Worm (Caenorhabditis elegans) whole organism, L4 larva: ENCODE data around the gene fbxb-83.

Experiments
- Y48G9A.11 ChIP-seq: fragments of 200-800 bp; sonication (Bioruptor generic); IDR thresholded peaks from 2 replicates; pipeline ENCODE4 v1.3.6; 2022; ENCODE audit warnings: missing genetic modification reagents, missing genetic modification characterization, missing compliant biosample characterization
- Y5F2A.4 ChIP-seq: fragments of 200-800 bp; sonication (Bioruptor generic); optimal IDR thresholded peaks from 2 replicates; lab custom pipeline; 2018; ENCODE audit warnings: mild to moderate bottlenecking, missing genetic modification characterization, missing compliant biosample characterization
- Y75B8A.6 ChIP-seq: fragments of 200-800 bp; sonication (Bioruptor generic); IDR thresholded peaks from 2 replicates; pipeline ENCODE4 v1.3.6; 2022; ENCODE audit warnings: missing genetic modification reagents, missing genetic modification characterization, missing compliant biosample characterization
- ZK546.5 ChIP-seq, 2 experiments: sonication (generic microtip); optimal IDR thresholded peaks; 2 replicates each; lab custom pipeline; 2017; ENCODE audit warnings: missing biosample characterization in 2 of 2, missing genetic modification characterization in 2 of 2
- ama-1 ChIP-seq: fragments of 150-350 bp; optimal IDR thresholded peaks from 2 replicates; lab custom pipeline; 2014; ENCODE audit warnings: inconsistent platforms, mixed read lengths
- cey-2 ChIP-seq: sonication (generic microtip); optimal IDR thresholded peaks from 3 replicates; lab custom pipeline; 2017; ENCODE audit warnings: missing genetic modification characterization, mild to moderate bottlenecking, missing compliant biosample characterization, antibody characterized with exemption, borderline replicate concordance; ENCODE audit not compliant: insufficient read depth
- daf-12 ChIP-seq: fragments of 150-350 bp; optimal IDR thresholded peaks from 2 replicates; lab custom pipeline; 2014; ENCODE audit warnings: missing biosample characterization, missing genetic modification reagents, missing genetic modification characterization
- daf-16 ChIP-seq, 3 experiments: sonication (generic microtip); optimal IDR thresholded peaks; 2 replicates each; lab custom pipeline; 2016 to 2017; ENCODE audit warnings: missing genetic modification characterization in 3 of 3, missing genetic modification reagents in 3 of 3, mild to moderate bottlenecking in 2 of 3, missing compliant biosample characterization in 2 of 3, missing biosample characterization in 1 of 3, moderate library complexity in 1 of 3
- daf-19 ChIP-seq: fragments of 200-800 bp; sonication (Bioruptor generic); conservative IDR thresholded peaks from 2 replicates; pipeline ENCODE4 v1.3.6; 2022; ENCODE audit warnings: missing genetic modification characterization, missing compliant biosample characterization
- daf-8 ChIP-seq: fragments of 200-800 bp; sonication (Bioruptor generic); IDR thresholded peaks from 2 replicates; pipeline ENCODE4 v1.3.6; 2022; ENCODE audit warnings: missing genetic modification characterization, missing compliant biosample characterization
- dmd-6 ChIP-seq: fragments of 200-800 bp; sonication (Bioruptor generic); IDR thresholded peaks from 2 replicates; pipeline ENCODE4 v1.3.6; 2022; ENCODE audit warnings: missing genetic modification reagents, missing genetic modification characterization, missing compliant biosample characterization
- dmd-8 ChIP-seq: fragments of 200-800 bp; sonication (Bioruptor generic); IDR thresholded peaks from 2 replicates; pipeline ENCODE4 v1.3.6; 2022; ENCODE audit warnings: missing genetic modification characterization, missing compliant biosample characterization
- dmd-9 ChIP-seq: fragments of 200-800 bp; sonication (Bioruptor generic); IDR thresholded peaks from 2 replicates; pipeline ENCODE4 v1.3.6; 2022; ENCODE audit warnings: missing genetic modification reagents, missing genetic modification characterization, missing compliant biosample characterization
- dpl-1 ChIP-seq: fragments of 150-350 bp; optimal IDR thresholded peaks from 2 replicates; lab custom pipeline; 2014; ENCODE audit warnings: missing biosample characterization, missing genetic modification reagents, missing genetic modification characterization
- egl-43 ChIP-seq: fragments of 200-800 bp; sonication (Bioruptor generic); IDR thresholded peaks from 2 replicates; pipeline ENCODE4 v1.3.6; 2022; ENCODE audit warnings: missing genetic modification reagents, missing genetic modification characterization, missing compliant biosample characterization
- fos-1 ChIP-seq: fragments of 150-350 bp; optimal IDR thresholded peaks from 2 replicates; lab custom pipeline; 2014; ENCODE audit warnings: missing biosample characterization, missing genetic modification characterization
- gei-8 ChIP-seq: fragments of 200-800 bp; sonication (Bioruptor generic); optimal IDR thresholded peaks from 2 replicates; lab custom pipeline; 2018; ENCODE audit warnings: mild to moderate bottlenecking, missing genetic modification characterization, missing compliant biosample characterization
- hlh-30 ChIP-seq: sonication (generic microtip); optimal IDR thresholded peaks from 2 replicates; lab custom pipeline; 2017; ENCODE audit warnings: antibody characterized with exemption, mild to moderate bottlenecking, missing genetic modification characterization, missing compliant biosample characterization; ENCODE audit not compliant: insufficient read depth
- lin-29 ChIP-seq: fragments of 200-800 bp; sonication (Bioruptor generic); IDR thresholded peaks from 2 replicates; pipeline ENCODE4 v1.3.6; 2022; ENCODE audit warnings: missing genetic modification reagents, missing genetic modification characterization, missing compliant biosample characterization
- lsy-2 ChIP-seq, 2 experiments: fragments of 150-350 bp in 1 of 2; sonication (generic microtip) in 1 of 2; optimal IDR thresholded peaks; 2 replicates each; lab custom pipeline; 2014 to 2017; ENCODE audit warnings: missing biosample characterization in 2 of 2, missing genetic modification characterization in 2 of 2
- madf-5 ChIP-seq, 2 experiments: fragments of 200-800 bp; sonication (Bioruptor generic); IDR thresholded peaks; 2 replicates each; pipeline ENCODE4 v1.3.6; 2022; ENCODE audit warnings: missing compliant biosample characterization in 2 of 2, missing genetic modification characterization in 2 of 2
- madf-9 ChIP-seq: fragments of 200-800 bp; sonication (Bioruptor generic); conservative IDR thresholded peaks from 2 replicates; pipeline ENCODE4 v1.3.6; 2022; ENCODE audit warnings: missing genetic modification reagents, missing genetic modification characterization, missing compliant biosample characterization
- mxl-3 ChIP-seq: fragments of 200-800 bp; sonication (Bioruptor generic); optimal IDR thresholded peaks from 2 replicates; lab custom pipeline; 2018; ENCODE audit warnings: mild to moderate bottlenecking, missing genetic modification characterization, missing compliant biosample characterization
- nhr-102 ChIP-seq: sonication (generic microtip); optimal IDR thresholded peaks from 2 replicates; lab custom pipeline; 2016; ENCODE audit warnings: mild to moderate bottlenecking, missing genetic modification characterization, moderate library complexity, missing compliant biosample characterization
- nhr-42 ChIP-seq: fragments of 200-800 bp; sonication (Bioruptor generic); IDR thresholded peaks from 2 replicates; pipeline ENCODE4 v1.3.6; 2022; ENCODE audit warnings: missing genetic modification characterization, missing compliant biosample characterization
- nhr-77 ChIP-seq: fragments of 150-350 bp; optimal IDR thresholded peaks from 2 replicates; lab custom pipeline; 2014; ENCODE audit warnings: missing biosample characterization, missing genetic modification characterization
- pqm-1 ChIP-seq: sonication (generic microtip); optimal IDR thresholded peaks from 2 replicates; lab custom pipeline; 2017; ENCODE audit warnings: missing biosample characterization, missing genetic modification characterization
- rbr-2 ChIP-seq: sonication (generic microtip); optimal IDR thresholded peaks from 2 replicates; lab custom pipeline; 2016; ENCODE audit warnings: missing genotype, missing genetic modification characterization, missing compliant biosample characterization
- set-16 ChIP-seq: fragments of 200-800 bp; sonication (Bioruptor generic); IDR thresholded peaks from 2 replicates; pipeline ENCODE4 v1.3.6; 2022; ENCODE audit warnings: missing genetic modification reagents, missing genetic modification characterization, missing compliant biosample characterization
- skn-1 ChIP-seq: fragments of 150-350 bp; optimal IDR thresholded peaks from 2 replicates; lab custom pipeline; 2014; ENCODE audit warnings: missing biosample characterization, missing genetic modification characterization
- snpc-1.2 ChIP-seq: fragments of 200-800 bp; sonication (Bioruptor generic); IDR thresholded peaks from 2 replicates; pipeline ENCODE4 v1.3.6; 2022; ENCODE audit warnings: missing genetic modification reagents, missing genetic modification characterization, missing compliant biosample characterization
- unc-39 ChIP-seq: sonication (generic microtip); optimal IDR thresholded peaks from 2 replicates; lab custom pipeline; 2017; ENCODE audit warnings: missing biosample characterization, missing genetic modification characterization
- zag-1 ChIP-seq: fragments of 150-350 bp; optimal IDR thresholded peaks from 2 replicates; lab custom pipeline; 2014; ENCODE audit warnings: missing biosample characterization, missing genetic modification characterization
- zfp-3 ChIP-seq: fragments of 200-800 bp; sonication (Bioruptor generic); conservative IDR thresholded peaks from 2 replicates; pipeline ENCODE4 v1.3.6; 2022; ENCODE audit warnings: missing genetic modification reagents, missing genetic modification characterization, missing compliant biosample characterization

The fbxb-83 gene

DNA sequence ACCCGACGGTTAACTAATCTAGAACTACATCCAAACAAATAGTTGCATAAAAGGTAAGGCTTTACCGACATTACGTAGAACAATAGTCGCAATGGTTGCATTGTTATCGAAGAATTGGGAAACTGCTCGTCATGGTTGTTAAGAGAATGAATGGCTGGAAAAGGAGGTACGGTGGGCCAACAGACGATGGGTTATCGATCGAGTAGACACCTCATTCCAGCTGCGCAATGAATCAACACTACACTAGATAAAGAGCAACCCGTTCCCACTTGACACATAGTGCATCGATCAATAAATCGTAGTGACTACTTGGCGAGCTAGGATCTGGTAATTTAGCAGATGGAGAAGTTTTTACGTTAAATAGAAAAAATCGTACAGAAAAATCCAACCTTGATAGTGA is at the start of gene fbxb-83, which contains the start of gene T17A3.12:
Gene fbxb-83 (minus strand): TSS at position 134 of the 400 bp plus-strand sequence.
Gene T17A3.12 (minus strand): TSS at position 101 of the 400 bp plus-strand sequence.
- TF ChIP-seq Y75B8A.6 (GFP tag; lab: Robert Waterston, UW) = no peak
- TF ChIP-seq egl-43 (GFP tag; lab: Robert Waterston, UW) = no peak
- TF ChIP-seq rbr-2 (tag; lab: Kevin White, UChicago) = no peak
- no peak for TF ChIP-seq lin-29 (GFP tag; lab: Robert Waterston, UW)
- no peak for TF ChIP-seq set-16 (GFP tag; lab: Robert Waterston, UW)
- no peak for TF ChIP-seq daf-16 (GFP tag; optimal IDR thresholded peaks at IDR 0.05; lab: Kevin White, UChicago)
- TF ChIP-seq daf-16 (tag; optimal IDR thresholded peaks at IDR 0.05; lab: Kevin White, UChicago) = no peak
- TF ChIP-seq dmd-8 (GFP tag; lab: Robert Waterston, UW) = no peak
- TF ChIP-seq fos-1 (tag; lab: Kevin White, UChicago) = no peak
- TF ChIP-seq madf-5 (GFP tag; IDR thresholded peaks at IDR 0.05; lab: Robert Waterston, UW) = no peak
- TF ChIP-seq hlh-30 (tag; lab: Kevin White, UChicago) = no peak
- no peak for TF ChIP-seq dmd-9 (GFP tag; lab: Robert Waterston, UW)
- TF ChIP-seq lsy-2 (tag; optimal IDR thresholded peaks at IDR 0.05; lab: Kevin White, UChicago) = no peak

DNA sequence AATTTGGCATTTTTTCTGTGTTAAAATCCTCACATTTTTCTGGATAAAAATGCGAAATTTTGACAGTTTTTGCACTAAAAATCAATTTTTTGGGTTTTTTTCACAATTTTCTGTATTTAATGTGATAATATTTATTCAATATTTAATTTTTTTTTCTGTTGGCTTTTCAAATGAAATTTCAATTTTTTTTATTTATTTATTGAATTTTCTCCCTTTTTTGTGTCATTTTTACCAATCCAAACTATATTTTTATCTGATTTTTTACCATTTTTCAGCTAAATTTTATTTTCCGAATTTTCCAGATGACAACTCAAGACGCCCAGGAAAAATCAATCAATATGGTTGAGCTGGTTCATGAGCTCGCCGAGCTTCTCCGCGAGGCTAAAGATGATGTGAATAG is 49.1 kb upstream of the fbxb-83 start, which contains the start of gene F40G9.17:
Gene F40G9.17 (plus strand): TSS at position 301 of the 400 bp plus-strand sequence.
- no peak for TF ChIP-seq mxl-3 (GFP tag; lab: Kevin White, UChicago)
- TF ChIP-seq ama-1 (lab: Kevin White, UChicago) = no peak
- no peak for TF ChIP-seq zfp-3 (GFP tag; lab: Robert Waterston, UW)
- no peak for TF ChIP-seq dmd-9 (GFP tag; lab: Robert Waterston, UW)
- TF ChIP-seq daf-19 (GFP tag; lab: Robert Waterston, UW) = no peak
- TF ChIP-seq nhr-102 (tag; lab: Kevin White, UChicago) = no peak
- no peak for TF ChIP-seq snpc-1.2
- TF ChIP-seq cey-2 = no peak
- no peak for TF ChIP-seq dmd-6

ce11 chrIII:191803-192202 is 46.8 kb upstream of the fbxb-83 start, which contains the start of gene sec-20:
Gene sec-20 (plus strand): TSS chrIII:192103.
- TF ChIP-seq daf-8 (GFP tag; lab: Robert Waterston, UW) = no peak
- TF ChIP-seq Y5F2A.4 (GFP tag; lab: Kevin White, UChicago) = no peak
- TF ChIP-seq zag-1 (tag; lab: Kevin White, UChicago) = no peak
- no peak for TF ChIP-seq madf-5 (GFP tag; IDR thresholded peaks at IDR 0.05; lab: Robert Waterston, UW)
- no peak for TF ChIP-seq nhr-77 (tag; lab: Kevin White, UChicago)
- TF ChIP-seq madf-9 (GFP tag; lab: Robert Waterston, UW) = no peak
- TF ChIP-seq unc-39 (tag; lab: Kevin White, UChicago) = no peak
- TF ChIP-seq daf-12 (tag; lab: Kevin White, UChicago) = no peak
- no peak for TF ChIP-seq skn-1
- no peak for TF ChIP-seq ZK546.5 (tag; optimal IDR thresholded peaks at IDR 0.05; lab: Kevin White, UChicago)
- no peak for TF ChIP-seq pqm-1 (tag; lab: Kevin White, UChicago)
- TF ChIP-seq gei-8 = no peak

- no peak for TF ChIP-seq pqm-1 (tag; lab: Kevin White, UChicago)
- no peak for TF ChIP-seq dpl-1
- TF ChIP-seq Y48G9A.11 = no peak
- no peak for TF ChIP-seq daf-16 (GFP tag; optimal IDR thresholded peaks at IDR 0.05; lab: Kevin White, UChicago)
- no peak for TF ChIP-seq daf-16 (tag; optimal IDR thresholded peaks at IDR 0.05; lab: Kevin White, UChicago)
- peak; percentile 12; the same call in 1 of the 2 replicates for TF ChIP-seq nhr-42 (GFP tag; lab: Robert Waterston, UW)
Measured at ce11 chrIII:190686-191085, 45.7 kb upstream of the fbxb-83 start, which contains the start of gene cox-17. Gene cox-17 (plus strand): TSS chrIII:190986.
